Worm (Caenorhabditis elegans) whole organism, mixed stage, embryonic: ENCODE results near the gene C07H6.2.

Experiments
- nhr-28 ChIP-seq: fragments of 150-350 bp; optimal IDR thresholded peaks from 2 replicates; lab custom pipeline; 2014; ENCODE audit warnings: missing biosample characterization, missing genetic modification characterization
- nhr-76 ChIP-seq: sonication (generic microtip); optimal IDR thresholded peaks from 2 replicates; lab custom pipeline; 2017; ENCODE audit warnings: missing biosample characterization, missing genetic modification characterization
- pha-4 ChIP-seq: fragments of 150-350 bp; optimal IDR thresholded peaks from 2 replicates; lab custom pipeline; 2018; ENCODE audit warnings: missing biosample characterization, missing genetic modification reagents, missing genetic modification characterization
- sptf-1 ChIP-seq: sonication (generic microtip); optimal IDR thresholded peaks from 2 replicates; lab custom pipeline; 2017; ENCODE audit warnings: mild to moderate bottlenecking, missing genetic modification characterization, moderate library complexity, missing compliant biosample characterization

DNA sequence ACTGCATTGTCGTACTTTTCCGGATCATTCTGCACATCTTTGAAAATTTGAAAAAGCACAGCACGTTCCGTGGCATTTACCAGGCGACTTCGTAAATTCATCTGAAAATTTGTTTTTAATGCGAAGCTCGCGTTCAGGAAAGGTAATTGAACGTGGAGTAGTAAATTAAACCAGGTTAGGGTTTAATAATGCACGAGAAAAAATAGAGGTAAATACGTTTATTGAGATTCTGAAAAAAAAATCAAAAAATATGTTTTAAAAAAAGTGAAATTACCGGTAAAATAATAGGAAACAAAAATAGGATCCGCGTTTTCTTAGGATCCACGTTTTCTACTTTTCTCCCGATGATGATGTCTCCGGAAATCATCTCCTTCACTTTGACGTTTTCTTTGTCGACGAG is 2.4 kb upstream of the C07H6.2 start, which contains the start of gene clk-2:
- no peak for TF ChIP-seq sptf-1 (tag; lab: Kevin White, UChicago)
- no peak for TF ChIP-seq nhr-28
- no peak for TF ChIP-seq pha-4
- TF ChIP-seq nhr-76 (tag; lab: Kevin White, UChicago): no peak
